Worm (Caenorhabditis elegans): ENCODE results near the gene F16G10.14.

DNA sequence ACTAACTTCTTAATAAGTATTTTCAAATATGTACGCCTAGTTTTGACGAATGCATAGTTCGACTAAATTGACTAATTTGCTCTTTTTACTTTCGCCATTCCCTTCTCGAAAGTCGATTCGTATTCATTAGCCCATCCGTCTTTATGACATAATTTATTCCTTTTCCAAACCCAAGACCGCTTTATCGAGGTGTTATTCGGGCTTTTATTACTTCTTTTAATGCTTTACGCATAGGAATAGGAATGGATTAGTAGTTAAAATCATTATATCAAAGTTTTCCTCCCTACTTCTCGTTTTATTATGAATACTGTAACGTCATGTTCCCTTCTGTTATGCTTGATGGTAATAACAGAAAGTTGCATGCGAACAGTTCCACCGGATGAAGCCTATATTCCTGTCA lies 23.8 kb downstream of the F16G10.14 start, which contains the start of gene F16G10.2:
- TF ChIP-seq nhr-12 (tag; optimal IDR thresholded peaks at IDR 0.05) (no peak), jun-1 (tag; optimal IDR thresholded peaks at IDR 0.05) (no peak), pha-4 (tag; optimal IDR thresholded peaks at IDR 0.05) (no peak), unc-39 (tag; optimal IDR thresholded peaks at IDR 0.05) (no peak), egl-5 (tag; optimal IDR thresholded peaks at IDR 0.05) (no peak), nhr-28 (tag; optimal IDR thresholded peaks at IDR 0.05) (no peak), mdl-1 (tag; optimal IDR thresholded peaks at IDR 0.05) (no peak), lin-39 (tag; optimal IDR thresholded peaks at IDR 0.05) (no peak), nhr-76 (tag; optimal IDR thresholded peaks at IDR 0.05) (no peak), sea-2 (GFP tag; optimal IDR thresholded peaks at IDR 0.05) (no peak), skn-1 (tag; optimal IDR thresholded peaks at IDR 0.05) (no peak), pqm-1 (tag; optimal IDR thresholded peaks at IDR 0.05) (no peak), aly-2 (tag; optimal IDR thresholded peaks at IDR 0.05) (no peak)
